Fruit fly (Drosophila melanogaster) whole organism, prepupa: Measurements from ENCODE around the gene CG7367.

Experiments
- Blimp-1 ChIP-seq: fragments of 200-800 bp; sonication (Bioruptor generic); optimal IDR thresholded peaks from 3 replicates; lab custom pipeline; 2017; ENCODE audit warnings: missing biosample characterization, missing genetic modification characterization, mild to moderate bottlenecking, moderate library complexity, missing genetic modification reagents
- CG10631 ChIP-seq: fragments of 200-800 bp; sonication (Bioruptor generic); optimal IDR thresholded peaks from 2 replicates; lab custom pipeline; 2016; ENCODE audit warnings: missing biosample characterization, missing genetic modification characterization
- CG11294 ChIP-seq: fragments of 200-800 bp; sonication (Bioruptor generic); IDR thresholded peaks from 2 replicates; pipeline ENCODE4 v1.3.6; 2022; ENCODE audit warnings: missing biosample characterization, missing genetic modification characterization
- CG11762 ChIP-seq: fragments of 200-800 bp; sonication (Bioruptor generic); optimal IDR thresholded peaks from 3 replicates; lab custom pipeline; 2016; ENCODE audit warnings: missing biosample characterization, missing genetic modification characterization; ENCODE audit not compliant: insufficient read depth
- CG11902 ChIP-seq: fragments of 200-800 bp; sonication (Bioruptor generic); optimal IDR thresholded peaks from 3 replicates; lab custom pipeline; 2016; ENCODE audit warnings: missing biosample characterization, missing genetic modification characterization
- CG15336 ChIP-seq: fragments of 200-800 bp; sonication (Bioruptor generic); IDR thresholded peaks from 2 replicates; pipeline ENCODE4 v1.3.6; 2022; ENCODE audit warnings: missing biosample characterization, missing genetic modification characterization
- CG1621 ChIP-seq: fragments of 200-800 bp; sonication (Bioruptor generic); optimal IDR thresholded peaks from 3 replicates; lab custom pipeline; 2018; ENCODE audit warnings: missing biosample characterization, mild to moderate bottlenecking, missing genetic modification characterization
- CG16779 ChIP-seq: fragments of 200-800 bp; sonication (Bioruptor generic); optimal IDR thresholded peaks from 3 replicates; lab custom pipeline; 2017; ENCODE audit warnings: missing biosample characterization, mild to moderate bottlenecking, missing genetic modification characterization
- CG31627 ChIP-seq: fragments of 200-800 bp; sonication (Bioruptor generic); optimal IDR thresholded peaks from 3 replicates; lab custom pipeline; 2016; ENCODE audit warnings: missing biosample characterization, missing genetic modification characterization
- CG32006 ChIP-seq: fragments of 200-800 bp; sonication (Bioruptor generic); optimal IDR thresholded peaks from 3 replicates; lab custom pipeline; 2017; ENCODE audit warnings: missing biosample characterization, mild to moderate bottlenecking, missing genetic modification characterization
- CG4318 ChIP-seq: fragments of 200-800 bp; sonication (Bioruptor generic); optimal IDR thresholded peaks from 3 replicates; lab custom pipeline; 2017; ENCODE audit warnings: missing biosample characterization, mild to moderate bottlenecking, missing genetic modification characterization
- CG6163 ChIP-seq: fragments of 200-800 bp; sonication (Bioruptor generic); IDR thresholded peaks from 3 replicates; pipeline ENCODE4 v1.3.6; 2022; ENCODE audit warnings: missing biosample characterization, missing genetic modification characterization
- CG6276 ChIP-seq: fragments of 200-800 bp; sonication (Bioruptor generic); optimal IDR thresholded peaks from 2 replicates; lab custom pipeline; 2017; ENCODE audit warnings: missing biosample characterization, mild to moderate bottlenecking, missing genetic modification characterization
- CG6792 ChIP-seq: fragments of 200-800 bp; sonication (Bioruptor generic); optimal IDR thresholded peaks from 3 replicates; lab custom pipeline; 2016; ENCODE audit warnings: missing biosample characterization, missing genetic modification characterization
- CG6808 ChIP-seq: fragments of 200-800 bp; sonication (Bioruptor generic); optimal IDR thresholded peaks from 3 replicates; lab custom pipeline; 2017; ENCODE audit warnings: missing biosample characterization, missing genetic modification characterization, mild to moderate bottlenecking, moderate library complexity, missing genetic modification reagents
- CG6854 ChIP-seq: fragments of 200-800 bp; sonication (Bioruptor generic); optimal IDR thresholded peaks from 2 replicates; lab custom pipeline; 2017; ENCODE audit warnings: missing biosample characterization, mild to moderate bottlenecking, missing genetic modification characterization
- CG7368 ChIP-seq: fragments of 200-800 bp; sonication (Bioruptor generic); optimal IDR thresholded peaks from 3 replicates; lab custom pipeline; 2016; ENCODE audit warnings: missing biosample characterization, missing genetic modification characterization
- CG8119 ChIP-seq: fragments of 200-800 bp; sonication (Bioruptor generic); IDR thresholded peaks from 3 replicates; pipeline ENCODE4 v1.3.6; 2022; ENCODE audit warnings: missing biosample characterization, missing genetic modification characterization
- CG8319 ChIP-seq: fragments of 200-800 bp; sonication (Bioruptor generic); optimal IDR thresholded peaks from 3 replicates; lab custom pipeline; 2016; ENCODE audit warnings: missing biosample characterization, missing genetic modification characterization
- CG8632 ChIP-seq: fragments of 200-800 bp; sonication (Bioruptor generic); optimal IDR thresholded peaks from 3 replicates; lab custom pipeline; 2016; ENCODE audit warnings: missing biosample characterization, missing genetic modification characterization
- CG9139 ChIP-seq: fragments of 200-800 bp; sonication (Bioruptor generic); optimal IDR thresholded peaks from 3 replicates; lab custom pipeline; 2017; ENCODE audit warnings: missing biosample characterization, mild to moderate bottlenecking, missing genetic modification characterization
- Eip75B ChIP-seq: fragments of 200-800 bp; sonication (Bioruptor generic); optimal IDR thresholded peaks from 3 replicates; lab custom pipeline; 2016; ENCODE audit warnings: missing biosample characterization, missing genetic modification characterization
- Eip78C ChIP-seq: fragments of 200-800 bp; sonication (Bioruptor generic); peaks from one replicate; lab custom pipeline; 2016; ENCODE audit warnings: missing biosample characterization, missing genetic modification characterization
- Eip93F ChIP-seq: fragments of 200-800 bp; sonication (Bioruptor generic); optimal IDR thresholded peaks from 2 replicates; lab custom pipeline; 2016; ENCODE audit warnings: missing biosample characterization, mild to moderate bottlenecking, missing genetic modification characterization
- Ets21C ChIP-seq: fragments of 200-800 bp; sonication (Bioruptor generic); optimal IDR thresholded peaks from 3 replicates; lab custom pipeline; 2016; ENCODE audit warnings: missing biosample characterization, missing genetic modification characterization
- Ets96B ChIP-seq: fragments of 200-800 bp; optimal IDR thresholded peaks from 2 replicates; lab custom pipeline; 2019; ENCODE audit warnings: missing biosample characterization, mild to moderate bottlenecking, missing genetic modification characterization, moderate library complexity
- Gug ChIP-seq: fragments of 200-800 bp; sonication (Bioruptor generic); IDR thresholded peaks from 2 replicates; pipeline ENCODE4 v1.3.6; 2022; ENCODE audit warnings: missing biosample characterization, missing genetic modification characterization
- Hr39 ChIP-seq: fragments of 200-800 bp; sonication (Bioruptor generic); optimal IDR thresholded peaks from 2 replicates; lab custom pipeline; 2016; ENCODE audit warnings: missing biosample characterization, missing genetic modification characterization
- Hr4 ChIP-seq: fragments of 200-800 bp; sonication (Bioruptor generic); optimal IDR thresholded peaks from 3 replicates; lab custom pipeline; 2016; ENCODE audit warnings: missing biosample characterization, missing genetic modification characterization
- Lpt ChIP-seq: fragments of 200-800 bp; sonication (Bioruptor generic); optimal IDR thresholded peaks from 3 replicates; lab custom pipeline; 2016; ENCODE audit warnings: missing biosample characterization, missing genetic modification characterization
- Met ChIP-seq: fragments of 200-800 bp; sonication (Bioruptor generic); optimal IDR thresholded peaks from 3 replicates; lab custom pipeline; 2016; ENCODE audit warnings: missing biosample characterization, missing genetic modification characterization
- OdsH ChIP-seq: fragments of 200-800 bp; sonication (Bioruptor generic); optimal IDR thresholded peaks from 3 replicates; lab custom pipeline; 2016; ENCODE audit warnings: missing biosample characterization, missing genetic modification characterization
- Smox ChIP-seq: fragments of 200-800 bp; sonication (Bioruptor generic); optimal IDR thresholded peaks from 3 replicates; lab custom pipeline; 2016; ENCODE audit warnings: missing biosample characterization, missing genetic modification characterization
- Sox102F ChIP-seq: fragments of 200-800 bp; sonication (Bioruptor generic); optimal IDR thresholded peaks from 2 replicates; lab custom pipeline; 2016; ENCODE audit warnings: missing biosample characterization, mild to moderate bottlenecking, missing genetic modification characterization
- Sox14 ChIP-seq: fragments of 200-800 bp; sonication (Bioruptor generic); optimal IDR thresholded peaks from 3 replicates; lab custom pipeline; 2016; ENCODE audit warnings: missing biosample characterization, missing genetic modification characterization
- Sox15 ChIP-seq: fragments of 200-800 bp; sonication (Bioruptor generic); optimal IDR thresholded peaks from 3 replicates; lab custom pipeline; 2016; ENCODE audit warnings: missing biosample characterization, missing genetic modification characterization
- achi ChIP-seq: fragments of 200-800 bp; sonication (Bioruptor generic); optimal IDR thresholded peaks from 3 replicates; lab custom pipeline; 2016; ENCODE audit warnings: missing biosample characterization, missing genetic modification characterization
- acj6 ChIP-seq: fragments of 200-800 bp; sonication (Bioruptor generic); optimal IDR thresholded peaks from 3 replicates; lab custom pipeline; 2016; ENCODE audit warnings: missing biosample characterization, missing genetic modification characterization
- cyc ChIP-seq: fragments of 200-800 bp; sonication (Bioruptor generic); optimal IDR thresholded peaks from 3 replicates; lab custom pipeline; 2016; ENCODE audit warnings: missing biosample characterization, missing genetic modification characterization
- dac ChIP-seq: fragments of 200-800 bp; sonication (Bioruptor generic); optimal IDR thresholded peaks from 2 replicates; lab custom pipeline; 2017; ENCODE audit warnings: missing biosample characterization, mild to moderate bottlenecking, missing genetic modification characterization
- eg ChIP-seq: fragments of 200-800 bp; sonication (Bioruptor generic); IDR thresholded peaks from 3 replicates; pipeline ENCODE4 v1.3.6; 2022; ENCODE audit warnings: missing biosample characterization, missing genetic modification characterization
- esn ChIP-seq: fragments of 200-800 bp; sonication (Bioruptor generic); optimal IDR thresholded peaks from 2 replicates; lab custom pipeline; 2016; ENCODE audit warnings: missing biosample characterization, mild to moderate bottlenecking, missing genetic modification characterization, moderate library complexity
- fd59A ChIP-seq: fragments of 200-800 bp; sonication (Bioruptor generic); optimal IDR thresholded peaks from 2 replicates; lab custom pipeline; 2017; ENCODE audit warnings: missing biosample characterization, mild to moderate bottlenecking, missing genetic modification characterization, missing genetic modification reagents
- fd85E ChIP-seq: fragments of 200-800 bp; sonication (Bioruptor generic); optimal IDR thresholded peaks from 3 replicates; lab custom pipeline; 2016; ENCODE audit warnings: missing biosample characterization, missing genetic modification characterization
- lz ChIP-seq: fragments of 200-800 bp; sonication (Bioruptor generic); optimal IDR thresholded peaks from 3 replicates; lab custom pipeline; 2016; ENCODE audit warnings: missing biosample characterization, missing genetic modification characterization
- pdm3 ChIP-seq: fragments of 200-800 bp; sonication (Bioruptor generic); optimal IDR thresholded peaks from 3 replicates; lab custom pipeline; 2016; ENCODE audit warnings: missing biosample characterization, missing genetic modification characterization
- salr ChIP-seq, 2 experiments: fragments of 200-800 bp; sonication (Bioruptor generic); optimal IDR thresholded peaks; 3 replicates each; lab custom pipeline; 2016 to 2018; ENCODE audit warnings: missing biosample characterization in 2 of 2, missing genetic modification characterization in 2 of 2, mild to moderate bottlenecking in 1 of 2
- spab ChIP-seq: fragments of 200-800 bp; sonication (Bioruptor generic); optimal IDR thresholded peaks from 2 replicates; lab custom pipeline; 2017; ENCODE audit warnings: missing biosample characterization, mild to moderate bottlenecking, missing genetic modification characterization, missing genetic modification reagents
- ss ChIP-seq, 2 experiments: fragments of 200-800 bp; sonication (Bioruptor generic); optimal IDR thresholded peaks; 2 replicates in 1 of 2; 3 replicates in 1 of 2; lab custom pipeline; 2017 to 2018; ENCODE audit warnings: mild to moderate bottlenecking in 2 of 2, missing biosample characterization in 2 of 2, missing genetic modification characterization in 2 of 2, moderate library complexity in 1 of 2
- svp ChIP-seq: fragments of 200-800 bp; sonication (Bioruptor generic); peaks from one replicate; lab custom pipeline; 2016; ENCODE audit warnings: missing biosample characterization, missing genetic modification characterization
- topi ChIP-seq: fragments of 200-800 bp; sonication (Bioruptor generic); optimal IDR thresholded peaks from 3 replicates; lab custom pipeline; 2016; ENCODE audit warnings: missing biosample characterization, missing genetic modification characterization
- vri ChIP-seq: fragments of 200-800 bp; sonication (Bioruptor generic); optimal IDR thresholded peaks from 3 replicates; lab custom pipeline; 2016; ENCODE audit warnings: missing biosample characterization, mild to moderate bottlenecking, missing genetic modification characterization

CG7367 gene

DNA sequence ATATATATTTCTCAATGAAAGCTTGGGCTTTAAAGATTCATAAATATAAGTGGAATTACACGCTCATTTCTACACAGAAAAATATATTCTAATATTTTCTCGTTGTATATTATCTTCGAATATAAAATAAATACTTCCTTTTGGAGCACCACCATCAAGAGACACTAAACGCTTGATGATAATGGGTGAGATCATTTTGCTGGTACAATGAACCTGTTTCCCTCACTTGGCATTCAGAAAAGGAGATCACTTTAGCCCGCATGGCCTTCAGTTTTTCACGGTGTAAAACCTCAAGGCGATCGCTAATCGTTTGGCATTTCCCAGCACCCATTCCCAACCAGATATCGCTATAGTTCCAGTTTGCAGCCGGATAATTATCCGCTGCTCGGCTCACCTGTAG, 33.5 kb downstream of the CG7367 start:
- TF ChIP-seq fd85E (no peak), Sox102F (GFP tag; lab: Kevin White, UChicago) (peak; percentile 2), Sox15 (GFP tag; lab: Kevin White, UChicago) (peak; percentile 24), CG8632 (GFP tag; lab: Kevin White, UChicago) (peak; percentile 15), Met (GFP tag; lab: Kevin White, UChicago) (peak; percentile 62), CG6854 (GFP tag; lab: Kevin White, UChicago) (no peak), topi (GFP tag; lab: Kevin White, UChicago) (peak; percentile 66), Ets21C (GFP tag; lab: Kevin White, UChicago) (no peak), OdsH (GFP tag; lab: Kevin White, UChicago) (peak; percentile 64), CG11294 (peak; percentile 24; the same call in 1 of the 2 replicates), Eip75B (GFP tag; lab: Kevin White, UChicago) (peak; percentile 71), Blimp-1 (GFP tag; lab: Kevin White, UChicago) (no peak), pdm3 (GFP tag; lab: Kevin White, UChicago) (peak; percentile 61), Hr4 (GFP tag; lab: Kevin White, UChicago) (peak; percentile 45), CG9139 (GFP tag; lab: Kevin White, UChicago) (peak; percentile 35), vri (GFP tag; lab: Kevin White, UChicago) (peak; percentile 30), CG6163 (GFP tag; lab: Robert Waterston, UW) (peak; percentile 49), CG10631 (GFP tag; lab: Kevin White, UChicago) (peak; percentile 38), Smox (GFP tag; lab: Kevin White, UChicago) (peak; percentile 55), dac (no peak), salr (GFP tag; optimal IDR thresholded peaks at IDR 0.05; lab: Kevin White, UChicago) (peak in 1 of 2 experiments; percentile 14), CG32006 (peak; percentile 56), Eip93F (GFP tag; lab: Kevin White, UChicago) (no peak), CG11762 (GFP tag; lab: Kevin White, UChicago) (peak; percentile 2), CG1621 (tag; lab: Kevin White, UChicago) (peak; percentile 57), CG15336 (GFP tag; lab: Robert Waterston, UW) (peak; percentile 68), ss (GFP tag; optimal IDR thresholded peaks at IDR 0.05; lab: Kevin White, UChicago) (peak; percentile 44 to 72), CG8119 (peak; percentile 76), esn (peak; percentile 55), CG4318 (GFP tag; lab: Kevin White, UChicago) (peak; percentile 20), achi (GFP tag; lab: Kevin White, UChicago) (peak; percentile 48), Gug (GFP tag; lab: Robert Waterston, UW) (peak; percentile 42; the same call in 1 of the 2 replicates), Sox14 (GFP tag; lab: Kevin White, UChicago) (peak; percentile 42), acj6 (GFP tag; lab: Kevin White, UChicago) (peak; percentile 48), Hr39 (GFP tag; lab: Kevin White, UChicago) (peak; percentile 46), cyc (GFP tag; lab: Kevin White, UChicago) (peak; percentile 57), CG8319 (GFP tag; lab: Kevin White, UChicago) (peak; percentile 42), fd59A (peak; percentile 53), lz (GFP tag; lab: Kevin White, UChicago) (peak; percentile 37), CG31627 (GFP tag; lab: Kevin White, UChicago) (peak; percentile 25), Eip78C (GFP tag; lab: Kevin White, UChicago) (peak; percentile 95), eg (GFP tag; lab: Robert Waterston, UW) (no peak; the same call in 2 of the 3 replicates), CG6792 (GFP tag; lab: Kevin White, UChicago) (peak; percentile 15), Ets96B (tag; lab: Kevin White, UChicago) (peak; percentile 33), spab (GFP tag; lab: Kevin White, UChicago) (peak; percentile 69), CG6276 (GFP tag; lab: Kevin White, UChicago) (peak; percentile 66), CG6808 (GFP tag; lab: Kevin White, UChicago) (peak; percentile 71), Lpt (GFP tag; lab: Kevin White, UChicago) (peak; percentile 34), CG7368 (GFP tag; lab: Kevin White, UChicago) (peak; percentile 60), svp (GFP tag; lab: Kevin White, UChicago) (peak; percentile 86), CG11902 (GFP tag; lab: Kevin White, UChicago) (peak; percentile 24), CG16779 (peak; percentile 5)
